Fruit fly (Drosophila melanogaster): Measurements from ENCODE around the gene CG42324.
A peak's percentile ranks its signal among the peaks of the same experiment; 100 is the strongest.

CG42324 gene

DNA sequence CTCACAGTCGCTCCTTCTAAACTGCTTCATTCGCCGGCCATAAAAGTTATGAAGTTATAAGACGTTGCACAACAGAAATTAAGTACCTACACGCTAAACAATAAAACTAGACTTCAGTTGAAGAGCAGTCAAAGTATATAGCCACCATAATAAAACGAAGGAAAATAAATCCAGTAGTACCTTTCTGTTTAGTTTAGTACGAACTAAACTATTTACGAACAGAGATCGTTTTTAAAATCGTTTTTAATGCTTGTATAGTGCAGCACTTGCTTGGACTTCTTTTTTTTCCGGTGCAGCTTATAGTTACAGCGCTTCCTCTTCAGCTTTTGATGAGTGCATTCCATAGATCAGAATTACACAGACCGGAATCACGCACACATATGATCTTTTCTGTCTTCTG is 82.8 kb downstream of the CG42324 start (continued):
- TF ChIP-seq Lpt (GFP tag; optimal IDR thresholded peaks at IDR 0.05) = no peak
- TF ChIP-seq Eip93F (GFP tag; optimal IDR thresholded peaks at IDR 0.05) = no peak
- no peak for TF ChIP-seq vri (GFP tag; optimal IDR thresholded peaks at IDR 0.05)
- no peak for TF ChIP-seq dac (GFP tag; optimal IDR thresholded peaks at IDR 0.05)
- TF ChIP-seq Gug (GFP tag; IDR thresholded peaks at IDR 0.05) = no peak
- peak; percentile 44; the same call in 2 of the 3 replicates for TF ChIP-seq eg (GFP tag; IDR thresholded peaks at IDR 0.05)
- TF ChIP-seq CG16779 (tag; optimal IDR thresholded peaks at IDR 0.05) = no peak
- TF ChIP-seq Eip75B (GFP tag; optimal IDR thresholded peaks at IDR 0.05) = peak; percentile 36
- TF ChIP-seq lz (GFP tag; optimal IDR thresholded peaks at IDR 0.05) = no peak
- no peak for TF ChIP-seq CG34406 (GFP tag; optimal IDR thresholded peaks at IDR 0.05)
- TF ChIP-seq CG10669 (GFP tag; optimal IDR thresholded peaks at IDR 0.05) = peak; percentile 54
- peak; percentile 31 for TF ChIP-seq CG10631 (GFP tag; optimal IDR thresholded peaks at IDR 0.05)
- TF ChIP-seq CG6276 (GFP tag; optimal IDR thresholded peaks at IDR 0.05) = peak; percentile 36
- no peak for TF ChIP-seq Hr39 (GFP tag; optimal IDR thresholded peaks at IDR 0.05)

- peak; percentile 64 for TF ChIP-seq CG34406 (GFP tag; optimal IDR thresholded peaks at IDR 0.05)
- peak; percentile 31 for TF ChIP-seq dac (GFP tag; optimal IDR thresholded peaks at IDR 0.05)
- peak; percentile 80 for TF ChIP-seq CG8119 (GFP tag; IDR thresholded peaks at IDR 0.05)
- peak; percentile 62 for TF ChIP-seq Sox15 (GFP tag; optimal IDR thresholded peaks at IDR 0.05)
- peak; percentile 83 for TF ChIP-seq Sox14 (GFP tag; optimal IDR thresholded peaks at IDR 0.05)
- peak; percentile 67 for TF ChIP-seq CG10631 (GFP tag; optimal IDR thresholded peaks at IDR 0.05)
- TF ChIP-seq fkh (GFP tag; optimal IDR thresholded peaks at IDR 0.05) = no peak
- TF ChIP-seq CG1621 (tag; optimal IDR thresholded peaks at IDR 0.05) = peak; percentile 71
- TF ChIP-seq Sox102F (GFP tag; optimal IDR thresholded peaks at IDR 0.05) = peak; percentile 67
- peak; percentile 92 for TF ChIP-seq svp (GFP tag)
- TF ChIP-seq cyc (GFP tag; optimal IDR thresholded peaks at IDR 0.05) = peak; percentile 64
- TF ChIP-seq Ets21C (GFP tag; optimal IDR thresholded peaks at IDR 0.05) = peak; percentile 31
- TF ChIP-seq CG15336 (GFP tag; IDR thresholded peaks at IDR 0.05) = peak; percentile 76
- peak; percentile 70 for TF ChIP-seq topi (GFP tag; optimal IDR thresholded peaks at IDR 0.05)
- peak; percentile 84 for TF ChIP-seq CG6276 (GFP tag; optimal IDR thresholded peaks at IDR 0.05)
- peak; percentile 85 for TF ChIP-seq CG32006 (GFP tag; optimal IDR thresholded peaks at IDR 0.05)
- peak; percentile 65 for TF ChIP-seq CG31627 (GFP tag; optimal IDR thresholded peaks at IDR 0.05)
- no peak for TF ChIP-seq Eip93F (GFP tag; optimal IDR thresholded peaks at IDR 0.05)
- peak; percentile 92 to 93 for TF ChIP-seq ss (GFP tag; optimal IDR thresholded peaks at IDR 0.05)
- no peak for TF ChIP-seq Blimp-1 (GFP tag; optimal IDR thresholded peaks at IDR 0.05)
- TF ChIP-seq eg (GFP tag; IDR thresholded peaks at IDR 0.05) = peak; percentile 49; the same call in 1 of the 3 replicates
- TF ChIP-seq Met (GFP tag; optimal IDR thresholded peaks at IDR 0.05) = peak; percentile 73
- TF ChIP-seq Hr39 (GFP tag; optimal IDR thresholded peaks at IDR 0.05) = peak; percentile 69
- TF ChIP-seq CG3919 (GFP tag; optimal IDR thresholded peaks at IDR 0.05) = peak; percentile 72
- peak; percentile 74 for TF ChIP-seq CG11762 (GFP tag; optimal IDR thresholded peaks at IDR 0.05; ENCODE audit: insufficient read depth)
- TF ChIP-seq Ets96B (tag; optimal IDR thresholded peaks at IDR 0.05) = peak; percentile 84
- peak; percentile 84 for TF ChIP-seq pdm3 (GFP tag; optimal IDR thresholded peaks at IDR 0.05)
- no peak for TF ChIP-seq Hr38 (GFP tag; optimal IDR thresholded peaks at IDR 0.05)
- TF ChIP-seq dsx (GFP tag; optimal IDR thresholded peaks at IDR 0.05; ENCODE audit: poor library complexity, severe bottlenecking) = peak; percentile 77
- peak; percentile 88 for TF ChIP-seq Hr4 (GFP tag; optimal IDR thresholded peaks at IDR 0.05)
- peak; percentile 71 for TF ChIP-seq achi (GFP tag; optimal IDR thresholded peaks at IDR 0.05)
- peak; percentile 86 for TF ChIP-seq CG3032 (tag; optimal IDR thresholded peaks at IDR 0.05)
- peak; percentile 84 for TF ChIP-seq CG9139 (GFP tag; optimal IDR thresholded peaks at IDR 0.05)
- TF ChIP-seq Gug (GFP tag; IDR thresholded peaks at IDR 0.05) = peak; percentile 71
- TF ChIP-seq lz (GFP tag; optimal IDR thresholded peaks at IDR 0.05) = peak; percentile 41
- peak; percentile 22 for TF ChIP-seq fd85E (GFP tag; optimal IDR thresholded peaks at IDR 0.05)
- peak; percentile 55 for TF ChIP-seq Smox (GFP tag; optimal IDR thresholded peaks at IDR 0.05)
- TF ChIP-seq fd59A (GFP tag; optimal IDR thresholded peaks at IDR 0.05) = peak; percentile 79
- TF ChIP-seq CG6163 (GFP tag; IDR thresholded peaks at IDR 0.05) = peak; percentile 58; the same call in 2 of the 3 replicates
- peak; percentile 95 for TF ChIP-seq Eip78C (GFP tag)
- peak; percentile 52 for TF ChIP-seq CG4318 (GFP tag; optimal IDR thresholded peaks at IDR 0.05)
- peak; percentile 69 for TF ChIP-seq CG11902 (GFP tag; optimal IDR thresholded peaks at IDR 0.05)
- peak; percentile 78 for TF ChIP-seq Eip75B (GFP tag; optimal IDR thresholded peaks at IDR 0.05)
- peak; percentile 83 for TF ChIP-seq acj6 (GFP tag; optimal IDR thresholded peaks at IDR 0.05)
- peak; percentile 85 for TF ChIP-seq CG10669 (GFP tag; optimal IDR thresholded peaks at IDR 0.05)
These were observed 84.2 kb downstream of the CG42324 start for dm6 chr3L:3556409-3556808.
